Fruit fly (Drosophila melanogaster) whole organism, embryonic: ENCODE measurements around the gene Ku80.

Source experiments
- Antp ChIP-seq: fragments of 200-800 bp; sonication (Bioruptor generic); optimal IDR thresholded peaks from 3 replicates; lab custom pipeline; 2016; ENCODE audit warnings: missing biosample characterization, missing genetic modification characterization
- Asciz ChIP-seq: fragments of 200-800 bp; sonication (Bioruptor generic); optimal IDR thresholded peaks from 2 replicates; lab custom pipeline; 2017; ENCODE audit warnings: missing biosample characterization, mild to moderate bottlenecking, missing genetic modification characterization, missing genetic modification reagents
- CG11504 ChIP-seq: fragments of 200-800 bp; sonication (Bioruptor generic); optimal IDR thresholded peaks from 3 replicates; lab custom pipeline; 2019; ENCODE audit warnings: missing biosample characterization, mild to moderate bottlenecking, missing genetic modification characterization, moderate library complexity
- CG12104 ChIP-seq: fragments of 200-800 bp; sonication (Bioruptor generic); optimal IDR thresholded peaks from 3 replicates; lab custom pipeline; 2016; ENCODE audit warnings: missing biosample characterization, missing genetic modification characterization
- CG12659 ChIP-seq: fragments of 200-800 bp; sonication (Bioruptor generic); optimal IDR thresholded peaks from 3 replicates; lab custom pipeline; 2017; ENCODE audit warnings: mild to moderate bottlenecking, missing biosample characterization, missing genetic modification reagents, missing genetic modification characterization
- CG13123 ChIP-seq: fragments of 200-800 bp; sonication (Bioruptor generic); optimal IDR thresholded peaks from 2 replicates; lab custom pipeline; 2016; ENCODE audit warnings: missing biosample characterization, missing genetic modification characterization
- CG13424 ChIP-seq: fragments of 200-800 bp; sonication (Bioruptor generic); optimal IDR thresholded peaks from 2 replicates; lab custom pipeline; 2019; ENCODE audit warnings: missing biosample characterization, mild to moderate bottlenecking, missing genetic modification characterization, moderate library complexity
- CG14441 ChIP-seq: fragments of 200-800 bp; sonication (Bioruptor generic); IDR thresholded peaks from 2 replicates; pipeline ENCODE4 v1.3.6; 2022; ENCODE audit warnings: missing biosample characterization, missing genetic modification characterization
- CG15011 ChIP-seq: fragments of 200-800 bp; sonication (Bioruptor generic); optimal IDR thresholded peaks from 3 replicates; lab custom pipeline; 2018; ENCODE audit warnings: missing biosample characterization, mild to moderate bottlenecking, missing genetic modification characterization
- CG15073 ChIP-seq: fragments of 200-800 bp; sonication (Bioruptor generic); optimal IDR thresholded peaks from 2 replicates; lab custom pipeline; 2016; ENCODE audit warnings: missing biosample characterization, missing genetic modification characterization
- CG1529 ChIP-seq: fragments of 200-800 bp; sonication (Bioruptor generic); optimal IDR thresholded peaks from 3 replicates; lab custom pipeline; 2018; ENCODE audit warnings: missing biosample characterization, missing genetic modification characterization
- CG18476 ChIP-seq: fragments of 200-800 bp; sonication (Bioruptor generic); optimal IDR thresholded peaks from 2 replicates; lab custom pipeline; 2016; ENCODE audit warnings: missing biosample characterization, mild to moderate bottlenecking, missing genetic modification characterization
- CG31441 ChIP-seq: fragments of 200-800 bp; sonication (Bioruptor generic); IDR thresholded peaks from 2 replicates; pipeline ENCODE4 v1.3.6; 2022; ENCODE audit warnings: missing biosample characterization, missing genetic modification characterization
- CG3407 ChIP-seq: fragments of 200-800 bp; sonication (Bioruptor generic); optimal IDR thresholded peaks from 2 replicates; lab custom pipeline; 2018; ENCODE audit warnings: missing biosample characterization, mild to moderate bottlenecking, missing genetic modification characterization
- CG42726 ChIP-seq: fragments of 200-800 bp; sonication (Bioruptor generic); IDR thresholded peaks from 2 replicates; pipeline ENCODE4 v1.3.6; 2022; ENCODE audit warnings: missing biosample characterization, missing genetic modification characterization; ENCODE audit not compliant: partially characterized antibody
- CG4617 ChIP-seq: fragments of 200-800 bp; sonication (Bioruptor generic); optimal IDR thresholded peaks from 3 replicates; lab custom pipeline; 2016; ENCODE audit warnings: missing biosample characterization, missing genetic modification characterization, borderline replicate concordance
- CG4854 ChIP-seq: fragments of 200-800 bp; sonication (Bioruptor generic); optimal IDR thresholded peaks from 2 replicates; lab custom pipeline; 2016; ENCODE audit warnings: missing biosample characterization, missing genetic modification characterization, inconsistent platforms
- CG5180 ChIP-seq: fragments of 200-800 bp; sonication (Bioruptor generic); optimal IDR thresholded peaks from 3 replicates; lab custom pipeline; 2017; ENCODE audit warnings: missing biosample characterization, missing genetic modification characterization, mild to moderate bottlenecking, moderate library complexity, missing genetic modification reagents
- CG9727 ChIP-seq: fragments of 200-800 bp; sonication (Bioruptor generic); optimal IDR thresholded peaks from 3 replicates; lab custom pipeline; 2017; ENCODE audit warnings: missing biosample characterization, mild to moderate bottlenecking, missing genetic modification characterization
- CG9932 ChIP-seq: fragments of 200-800 bp; sonication (Bioruptor generic); IDR thresholded peaks from 2 replicates; pipeline ENCODE4 v1.3.6; 2022; ENCODE audit warnings: missing biosample characterization, missing genetic modification characterization
- ERR ChIP-seq: fragments of 200-800 bp; sonication (Bioruptor generic); optimal IDR thresholded peaks from 2 replicates; lab custom pipeline; 2016; ENCODE audit warnings: missing biosample characterization, missing genetic modification characterization
- Ets97D ChIP-seq: fragments of 200-800 bp; sonication (Bioruptor generic); optimal IDR thresholded peaks from 3 replicates; lab custom pipeline; 2016; ENCODE audit warnings: missing biosample characterization, missing genetic modification characterization
- Hr78 ChIP-seq, 2 experiments: fragments of 200-800 bp in 1 of 2; fragments of >200 bp in 1 of 2; sonication (Bioruptor generic) in 1 of 2; optimal IDR thresholded peaks; 2 replicates each; lab custom pipeline; 2017 to 2019; ENCODE audit warnings: missing biosample characterization in 2 of 2, missing genetic modification characterization in 2 of 2, mild to moderate bottlenecking in 1 of 2, moderate library complexity in 1 of 2
- Kr ChIP-seq: fragments of 200-800 bp; sonication (Bioruptor generic); optimal IDR thresholded peaks from 2 replicates; lab custom pipeline; 2017; ENCODE audit warnings: missing biosample characterization, mild to moderate bottlenecking, missing genetic modification characterization
- Lim3 ChIP-seq: fragments of 200-800 bp; sonication (Bioruptor generic); IDR thresholded peaks from 2 replicates; pipeline ENCODE4 v1.3.6; 2022; ENCODE audit warnings: missing biosample characterization, missing genetic modification characterization
- Taf1 ChIP-seq: fragments of 200-800 bp; sonication (Bioruptor generic); IDR thresholded peaks from 2 replicates; pipeline ENCODE4 v1.3.6; 2022; ENCODE audit warnings: missing biosample characterization, missing genetic modification characterization
- Usf ChIP-seq: fragments of 200-800 bp; sonication (Bioruptor generic); optimal IDR thresholded peaks from 2 replicates; lab custom pipeline; 2017; ENCODE audit warnings: missing genotype, missing biosample characterization, missing genetic modification characterization
- dm ChIP-seq: fragments of 200-800 bp; sonication (Bioruptor generic); optimal IDR thresholded peaks from 3 replicates; lab custom pipeline; 2016; ENCODE audit warnings: missing biosample characterization, missing genetic modification characterization
- dmrt99B ChIP-seq: fragments of 200-800 bp; sonication (Bioruptor generic); optimal IDR thresholded peaks from 2 replicates; lab custom pipeline; 2018; ENCODE audit warnings: missing biosample characterization, mild to moderate bottlenecking, missing genetic modification characterization, moderate library complexity
- dysf ChIP-seq: fragments of 200-800 bp; sonication (Bioruptor generic); IDR thresholded peaks from 3 replicates; pipeline ENCODE4 v1.3.6; 2022; ENCODE audit warnings: missing biosample characterization, missing genetic modification characterization
- ems ChIP-seq: fragments of 200-800 bp; sonication (Bioruptor generic); optimal IDR thresholded peaks from 3 replicates; lab custom pipeline; 2016; ENCODE audit warnings: missing biosample characterization, missing genetic modification characterization
- fru ChIP-seq: fragments of >200 bp; optimal IDR thresholded peaks from 2 replicates; lab custom pipeline; 2017
- gce ChIP-seq: fragments of 200-800 bp; sonication (Bioruptor generic); IDR thresholded peaks from 3 replicates; pipeline ENCODE4 v1.3.6; 2022; ENCODE audit warnings: missing biosample characterization, missing genetic modification characterization
- gsb-n ChIP-seq: fragments of 200-800 bp; sonication (Bioruptor generic); optimal IDR thresholded peaks from 3 replicates; lab custom pipeline; 2018; ENCODE audit warnings: missing biosample characterization, mild to moderate bottlenecking, missing genetic modification characterization
- kay ChIP-seq: fragments of 200-800 bp; sonication (Bioruptor generic); optimal IDR thresholded peaks from 2 replicates; lab custom pipeline; 2016; ENCODE audit warnings: missing biosample characterization, missing genetic modification characterization
- kni ChIP-seq: fragments of 200-800 bp; sonication (Bioruptor generic); optimal IDR thresholded peaks from 3 replicates; lab custom pipeline; 2017; ENCODE audit warnings: mild to moderate bottlenecking, missing biosample characterization, missing genetic modification reagents, missing genetic modification characterization
- mld ChIP-seq: fragments of 200-800 bp; sonication (Bioruptor generic); IDR thresholded peaks from 3 replicates; pipeline ENCODE4 v1.3.6; 2022; ENCODE audit warnings: missing biosample characterization, missing genetic modification characterization; ENCODE audit not compliant: partially characterized antibody
- otp ChIP-seq: fragments of 200-800 bp; sonication (Bioruptor generic); IDR thresholded peaks from 3 replicates; pipeline ENCODE4, ENCODE4 v1.3.6; 2022; ENCODE audit warnings: missing biosample characterization, missing genetic modification characterization
- phol ChIP-seq: fragments of 200-800 bp; sonication (Bioruptor generic); optimal IDR thresholded peaks from 3 replicates; lab custom pipeline; 2018; ENCODE audit warnings: missing biosample characterization, mild to moderate bottlenecking, missing genetic modification characterization, moderate library complexity
- pum ChIP-seq: fragments of 200-800 bp; sonication (Bioruptor generic); optimal IDR thresholded peaks from 2 replicates; lab custom pipeline; 2016; ENCODE audit warnings: missing biosample characterization, missing genetic modification characterization
- row ChIP-seq: fragments of 200-800 bp; sonication (Bioruptor generic); IDR thresholded peaks from 3 replicates; pipeline ENCODE4 v1.3.6; 2022; ENCODE audit warnings: missing biosample characterization, missing genetic modification characterization
- sisA ChIP-seq: fragments of 200-800 bp; sonication (Bioruptor generic); IDR thresholded peaks from 2 replicates; pipeline ENCODE4 v1.3.6; 2022; ENCODE audit warnings: missing biosample characterization, missing genetic modification characterization
- slp2 ChIP-seq: fragments of 200-800 bp; sonication (Bioruptor generic); optimal IDR thresholded peaks from 2 replicates; lab custom pipeline; 2016; ENCODE audit warnings: missing biosample characterization, missing genetic modification characterization
- tll ChIP-seq, 2 experiments: fragments of 200-800 bp in 1 of 2; fragments of >200 bp in 1 of 2; sonication (Bioruptor generic) in 1 of 2; optimal IDR thresholded peaks; 2 replicates each; lab custom pipeline; 2017 to 2019; ENCODE audit warnings: missing biosample characterization in 2 of 2, missing genetic modification characterization in 2 of 2, mild to moderate bottlenecking in 1 of 2, moderate library complexity in 1 of 2
- vvl ChIP-seq: fragments of 200-800 bp; sonication (Bioruptor generic); IDR thresholded peaks from 2 replicates; pipeline ENCODE4 v1.3.6; 2022; ENCODE audit warnings: missing biosample characterization, missing genetic modification characterization
- zen2 ChIP-seq: fragments of 200-800 bp; sonication (Bioruptor generic); IDR thresholded peaks from 3 replicates; pipeline ENCODE4 v1.3.6; 2022; ENCODE audit warnings: missing biosample characterization, missing genetic modification characterization; ENCODE audit not compliant: partially characterized antibody
- zf30C ChIP-seq: fragments of 200-800 bp; sonication (Bioruptor generic); optimal IDR thresholded peaks from 3 replicates; lab custom pipeline; 2018; ENCODE audit warnings: missing biosample characterization, mild to moderate bottlenecking, missing genetic modification characterization
- zfh2 ChIP-seq: fragments of 200-800 bp; sonication (Bioruptor generic); optimal IDR thresholded peaks from 2 replicates; lab custom pipeline; 2016; ENCODE audit warnings: missing biosample characterization, missing genetic modification characterization

Ku80 gene

dm6 chr2L:15761409-15762407 lies 9.3 kb downstream of the Ku80 start (continued):
- TF ChIP-seq gce (GFP tag; lab: Robert Waterston, UW) = peak; percentile 65; the same call in 1 of the 3 replicates
- peak; percentile 91 for TF ChIP-seq zf30C (GFP tag; lab: Kevin White, UChicago)
- TF ChIP-seq Asciz (GFP tag; lab: Kevin White, UChicago) = peak; percentile 69
- peak; percentile 68 for TF ChIP-seq gsb-n (tag; lab: Kevin White, UChicago)
- no peak for TF ChIP-seq slp2 (GFP tag; lab: Kevin White, UChicago)
- peak; percentile 87 for TF ChIP-seq CG11504 (tag; lab: Kevin White, UChicago)
- peak; percentile 89 for TF ChIP-seq row (GFP tag; lab: Robert Waterston, UW)
- peak; percentile 86 for TF ChIP-seq CG13424 (tag; lab: Kevin White, UChicago)
- no peak for TF ChIP-seq zen2 (GFP tag; lab: Robert Waterston, UW)
- TF ChIP-seq CG12659 (GFP tag; lab: Kevin White, UChicago) = peak; percentile 65
- TF ChIP-seq dm (GFP tag; lab: Kevin White, UChicago) = no peak
- peak in 1 of 2 experiments; percentile 29 for TF ChIP-seq tll (GFP tag; optimal IDR thresholded peaks at IDR 0.05; lab: Kevin White, UChicago)
- TF ChIP-seq CG13123 (GFP tag; lab: Kevin White, UChicago) = no peak
- 0 out of 2 replicates have a peak, but pooled peaks have one; percentile 42 for TF ChIP-seq Lim3
- TF ChIP-seq dysf (GFP tag; lab: Robert Waterston, UW) = peak; percentile 82
- no peak for TF ChIP-seq CG42726 (GFP tag; lab: Robert Waterston, UW)
- TF ChIP-seq kay (GFP tag; lab: Kevin White, UChicago) = peak; percentile 37
- no peak for TF ChIP-seq zfh2 (GFP tag; lab: Kevin White, UChicago)
- peak; percentile 84 for TF ChIP-seq dmrt99B (tag; lab: Kevin White, UChicago)
- no peak for TF ChIP-seq Antp (GFP tag; lab: Kevin White, UChicago)
- TF ChIP-seq Kr = no peak
- TF ChIP-seq Usf (GFP tag; lab: Kevin White, UChicago) = no peak
- peak; percentile 3 for TF ChIP-seq CG4617 (GFP tag; lab: Kevin White, UChicago)
- TF ChIP-seq CG15011 = no peak
- TF ChIP-seq CG9932 (GFP tag; lab: Robert Waterston, UW) = 0 out of 2 replicates have a peak, but pooled peaks have one; percentile 39
- peak; percentile 62 for TF ChIP-seq CG12104
- no peak for TF ChIP-seq ERR (GFP tag; lab: Kevin White, UChicago)
- TF ChIP-seq Taf1 (GFP tag; lab: Robert Waterston, UW) = peak; percentile 46; the same call in 1 of the 2 replicates
- no peak for TF ChIP-seq pum (GFP tag; lab: Kevin White, UChicago)
- no peak for TF ChIP-seq CG5180 (GFP tag; lab: Kevin White, UChicago)
- peak; percentile 75 for TF ChIP-seq CG14441 (GFP tag; lab: Robert Waterston, UW)
- peak; percentile 57; the same call in 1 of the 3 replicates for TF ChIP-seq otp (GFP tag; lab: Robert Waterston, UW)
- TF ChIP-seq CG4854 (GFP tag; lab: Kevin White, UChicago) = peak; percentile 1
- TF ChIP-seq CG3407 (GFP tag; lab: Kevin White, UChicago) = peak; percentile 72
- no peak for TF ChIP-seq Hr78 (GFP tag; optimal IDR thresholded peaks at IDR 0.05; lab: Kevin White, UChicago)
- TF ChIP-seq CG15073 (GFP tag; lab: Kevin White, UChicago) = peak; percentile 9
- no peak for TF ChIP-seq mld (GFP tag; lab: Robert Waterston, UW)
- no peak for TF ChIP-seq fru
- TF ChIP-seq sisA (GFP tag; lab: Robert Waterston, UW) = peak; percentile 81
- peak; percentile 90 for TF ChIP-seq vvl (GFP tag; lab: Robert Waterston, UW)
- peak; percentile 80 for TF ChIP-seq phol (tag; lab: Kevin White, UChicago)
- peak; percentile 75 for TF ChIP-seq CG1529 (GFP tag; lab: Kevin White, UChicago)
- peak; percentile 80 for TF ChIP-seq CG9727
- peak; percentile 51 for TF ChIP-seq CG18476 (GFP tag; lab: Kevin White, UChicago)
- peak; percentile 44 for TF ChIP-seq ems (GFP tag; lab: Kevin White, UChicago)
- no peak for TF ChIP-seq Ets97D (GFP tag; lab: Kevin White, UChicago)
- peak; percentile 81 for TF ChIP-seq kni (GFP tag; lab: Kevin White, UChicago)
- peak; percentile 87 for TF ChIP-seq CG31441 (GFP tag; lab: Robert Waterston, UW)
